Worm (Caenorhabditis elegans) whole organism, L4 larva: ENCODE results near the gene fip-2.

Experiments used
- ceh-82 ChIP-seq: sonication (generic microtip); optimal IDR thresholded peaks from 2 replicates; lab custom pipeline; 2017; ENCODE audit warnings: missing biosample characterization, missing genetic modification characterization
- daf-16 ChIP-seq, 3 experiments: sonication (generic microtip); optimal IDR thresholded peaks; 2 replicates each; lab custom pipeline; 2016 to 2017; ENCODE audit warnings: missing genetic modification characterization in 3 of 3, missing genetic modification reagents in 3 of 3, mild to moderate bottlenecking in 2 of 3, missing compliant biosample characterization in 2 of 3, missing biosample characterization in 1 of 3, moderate library complexity in 1 of 3
- daf-8 ChIP-seq: fragments of 200-800 bp; sonication (Bioruptor generic); IDR thresholded peaks from 2 replicates; pipeline ENCODE4 v1.3.6; 2022; ENCODE audit warnings: missing genetic modification characterization, missing compliant biosample characterization
- egl-27 ChIP-seq: sonication (generic microtip); optimal IDR thresholded peaks from 3 replicates; lab custom pipeline; 2017; ENCODE audit warnings: missing biosample characterization, missing genetic modification reagents, missing genetic modification characterization
- fkh-10 ChIP-seq: fragments of 150-350 bp; optimal IDR thresholded peaks from 2 replicates; lab custom pipeline; 2014; ENCODE audit warnings: missing biosample characterization, missing genetic modification reagents, missing genetic modification characterization
- lim-7 ChIP-seq: fragments of 200-800 bp; sonication (Bioruptor generic); IDR thresholded peaks from 2 replicates; pipeline ENCODE4 v1.3.6; 2022; ENCODE audit warnings: missing genetic modification characterization, missing compliant biosample characterization
- lin-39 ChIP-seq: fragments of 150-350 bp; optimal IDR thresholded peaks from 2 replicates; lab custom pipeline; 2014; ENCODE audit warnings: missing biosample characterization, missing genetic modification reagents, missing genetic modification characterization
- nhr-76 ChIP-seq: fragments of 150-350 bp; optimal IDR thresholded peaks from 2 replicates; lab custom pipeline; 2014; ENCODE audit warnings: missing biosample characterization, missing genetic modification characterization
- pqm-1 ChIP-seq: sonication (generic microtip); optimal IDR thresholded peaks from 2 replicates; lab custom pipeline; 2017; ENCODE audit warnings: missing biosample characterization, missing genetic modification characterization
- unc-39 ChIP-seq: sonication (generic microtip); optimal IDR thresholded peaks from 2 replicates; lab custom pipeline; 2017; ENCODE audit warnings: missing biosample characterization, missing genetic modification characterization

ce11 chrV:9024713-9025112 lies 43.1 kb upstream of the fip-2 start, which contains the start of gene bus-1:
- TF ChIP-seq daf-16 (GFP tag; optimal IDR thresholded peaks at IDR 0.05; lab: Kevin White, UChicago) (no peak), daf-16 (tag; optimal IDR thresholded peaks at IDR 0.05; lab: Kevin White, UChicago) (no peak), nhr-76 (tag; lab: Kevin White, UChicago) (no peak), egl-27 (tag; lab: Kevin White, UChicago) (no peak), unc-39 (tag; lab: Kevin White, UChicago) (no peak), daf-8 (no peak), ceh-82 (no peak), lim-7 (GFP tag; lab: Robert Waterston, UW) (no peak), pqm-1 (tag; lab: Kevin White, UChicago) (no peak), lin-39 (no peak), fkh-10 (no peak)
